Fruit fly (Drosophila melanogaster) whole organism, adult: ENCODE measurements around the gene CG14797.

Source experiments
- CG11617 ChIP-seq: fragments of 200-800 bp; sonication (Bioruptor generic); optimal IDR thresholded peaks from 2 replicates; lab custom pipeline; 2017; ENCODE audit warnings: mild to moderate bottlenecking, missing biosample characterization, missing genetic modification reagents, missing genetic modification characterization
- CG12768 ChIP-seq: fragments of 200-800 bp; sonication (Bioruptor generic); optimal IDR thresholded peaks from 2 replicates; lab custom pipeline; 2017; ENCODE audit warnings: missing biosample characterization, missing genetic modification characterization, mild to moderate bottlenecking, moderate library complexity, missing genetic modification reagents
- CG14711 ChIP-seq: fragments of 200-800 bp; sonication (Bioruptor generic); optimal IDR thresholded peaks from 2 replicates; lab custom pipeline; 2018; ENCODE audit warnings: missing biosample characterization, mild to moderate bottlenecking, missing genetic modification characterization, moderate library complexity
- CG7101 ChIP-seq: fragments of 200-800 bp; sonication (Bioruptor generic); optimal IDR thresholded peaks from 2 replicates; lab custom pipeline; 2018; ENCODE audit warnings: missing biosample characterization, mild to moderate bottlenecking, missing genetic modification characterization, moderate library complexity
- Clk ChIP-seq: fragments of 200-800 bp; sonication (Bioruptor generic); optimal IDR thresholded peaks from 2 replicates; lab custom pipeline; 2017; ENCODE audit warnings: missing biosample characterization, missing genetic modification characterization
- Crg-1 ChIP-seq: fragments of 200-800 bp; sonication (Bioruptor generic); optimal IDR thresholded peaks from 2 replicates; lab custom pipeline; 2016; ENCODE audit warnings: missing biosample characterization, missing genetic modification characterization
- Hr96 ChIP-seq: fragments of 200-800 bp; sonication (Bioruptor generic); optimal IDR thresholded peaks from 2 replicates; lab custom pipeline; 2016; ENCODE audit warnings: missing biosample characterization, missing genetic modification characterization
- Mnt ChIP-seq: fragments of 200-800 bp; sonication (Bioruptor generic); optimal IDR thresholded peaks from 2 replicates; lab custom pipeline; 2016; ENCODE audit warnings: missing biosample characterization, mild to moderate bottlenecking, missing genetic modification characterization
- ovo ChIP-seq: fragments of 200-800 bp; sonication (Bioruptor generic); optimal IDR thresholded peaks from 2 replicates; lab custom pipeline; 2016; ENCODE audit warnings: missing biosample characterization, missing genetic modification characterization
- pad ChIP-seq: fragments of 200-800 bp; sonication (Bioruptor generic); optimal IDR thresholded peaks from 3 replicates; lab custom pipeline; 2017; ENCODE audit warnings: missing biosample characterization, missing genetic modification characterization, mild to moderate bottlenecking, moderate library complexity, missing genetic modification reagents
- tj ChIP-seq: fragments of 200-800 bp; sonication (Bioruptor generic); optimal IDR thresholded peaks from 3 replicates; lab custom pipeline; 2017; ENCODE audit warnings: missing biosample characterization, mild to moderate bottlenecking, missing genetic modification characterization, moderate library complexity
- toe ChIP-seq: fragments of 200-800 bp; sonication (Bioruptor generic); optimal IDR thresholded peaks from 2 replicates; lab custom pipeline; 2016; ENCODE audit warnings: missing biosample characterization, missing genetic modification characterization

CG14797 gene

dm6 chrX:1710082-1710481 is 28.7 kb downstream of the CG14797 start, which contains the start of gene CG3795:
Gene CG3795 (minus strand): TSS chrX:1710182.
- TF ChIP-seq CG7101 (tag; lab: Kevin White, UChicago), result no peak
- TF ChIP-seq Mnt (GFP tag; lab: Kevin White, UChicago), result no peak
- no peak for TF ChIP-seq CG14711
- TF ChIP-seq toe (GFP tag; lab: Kevin White, UChicago), result no peak
- no peak for TF ChIP-seq Crg-1 (GFP tag; lab: Kevin White, UChicago)
- TF ChIP-seq CG12768 (GFP tag; lab: Kevin White, UChicago), result no peak
- no peak for TF ChIP-seq Clk
- TF ChIP-seq tj, result no peak
- TF ChIP-seq Hr96 (GFP tag; lab: Kevin White, UChicago), result no peak
- no peak for TF ChIP-seq CG11617 (GFP tag; lab: Kevin White, UChicago)

- TF ChIP-seq pad (GFP tag; lab: Kevin White, UChicago), result no peak
- TF ChIP-seq ovo (GFP tag; lab: Kevin White, UChicago), result no peak
Observed at dm6 chrX:1714874-1715273, 33.5 kb downstream of the CG14797 start.
